Worm (Caenorhabditis elegans): ENCODE data around the gene cutl-23.

The cutl-23 gene

ce11 chrIII:5737708-5738107 lies 32.3 kb upstream of the cutl-23 start, which contains the start of gene B0244.6:
B0244.6 (plus strand) TSS chrIII:5738008.
- TF ChIP-seq mml-1 (tag; optimal IDR thresholded peaks at IDR 0.05): no peak
- peak; percentile 21 for TF ChIP-seq elt-2 (tag; optimal IDR thresholded peaks at IDR 0.05)
- no peak for TF ChIP-seq pha-4 (tag; optimal IDR thresholded peaks at IDR 0.05)

DNA sequence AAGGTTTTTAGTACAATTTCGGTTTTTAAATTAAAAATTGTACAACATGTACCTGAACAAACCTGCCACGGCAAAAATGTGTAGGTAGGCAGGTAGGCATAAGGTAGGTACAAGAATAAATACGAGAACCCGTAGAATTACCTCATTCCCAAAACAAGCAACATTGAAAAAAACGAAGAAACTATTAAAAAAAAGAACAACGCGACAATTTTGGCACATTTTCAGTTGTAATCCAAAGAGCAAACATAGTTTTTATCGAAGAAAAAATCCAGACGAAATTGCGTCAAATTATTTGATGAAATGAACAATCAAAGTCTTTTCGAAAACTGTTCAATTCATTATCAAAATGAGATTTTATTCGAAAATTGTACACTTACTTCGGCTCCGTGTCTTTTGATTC lies 29.3 kb upstream of the cutl-23 start, which contains the start of gene B0244.16:
Gene B0244.16, plus strand, starts transcription at position 301 of the 400 bp plus-strand sequence.
- TF ChIP-seq pha-4 (tag; optimal IDR thresholded peaks at IDR 0.05) (no peak), nhr-28 (tag; optimal IDR thresholded peaks at IDR 0.05) (no peak), nhr-67 (tag; optimal IDR thresholded peaks at IDR 0.05) (no peak), ceh-28 (tag; optimal IDR thresholded peaks at IDR 0.05) (no peak), egl-5 (tag; optimal IDR thresholded peaks at IDR 0.05) (no peak), nhr-25 (tag; optimal IDR thresholded peaks at IDR 0.05) (no peak), nhr-77 (tag; optimal IDR thresholded peaks at IDR 0.05) (no peak), nhr-11 (tag; optimal IDR thresholded peaks at IDR 0.05) (no peak), nhr-237 (tag; optimal IDR thresholded peaks at IDR 0.05) (no peak), mml-1 (tag; optimal IDR thresholded peaks at IDR 0.05) (no peak), unc-62 (GFP tag; optimal IDR thresholded peaks at IDR 0.05) (no peak), skn-1 (tag; optimal IDR thresholded peaks at IDR 0.05) (no peak), nfya-1 (tag; optimal IDR thresholded peaks at IDR 0.05; ENCODE audit: insufficient read depth) (no peak), elt-1 (tag; optimal IDR thresholded peaks at IDR 0.05) (no peak), pqm-1 (tag; optimal IDR thresholded peaks at IDR 0.05) (no peak), sea-2 (GFP tag; optimal IDR thresholded peaks at IDR 0.05) (no peak), nhr-43 (tag; optimal IDR thresholded peaks at IDR 0.05; ENCODE audit: poor library complexity, severe bottlenecking) (no peak), daf-12 (tag; optimal IDR thresholded peaks at IDR 0.05) (no peak), lsy-12 (tag; optimal IDR thresholded peaks at IDR 0.05) (no peak)

- TF ChIP-seq egl-27 (tag; optimal IDR thresholded peaks at IDR 0.05): no peak
- TF ChIP-seq fkh-2 (tag; optimal IDR thresholded peaks at IDR 0.05): no peak
Measured at ce11 chrIII:5743084-5743483, 26.9 kb upstream of the cutl-23 start, which contains the start of gene B0244.15. B0244.15 (plus strand) TSS chrIII:5743384.

ce11 chrIII:5744579-5744978 lies 25.4 kb upstream of the cutl-23 start, which contains the start of gene B0244.5:
B0244.5 (plus strand) TSS chrIII:5744879.
- TF ChIP-seq elt-1 (tag; optimal IDR thresholded peaks at IDR 0.05): no peak
- TF ChIP-seq elt-2 (tag; optimal IDR thresholded peaks at IDR 0.05): peak; percentile 15

DNA sequence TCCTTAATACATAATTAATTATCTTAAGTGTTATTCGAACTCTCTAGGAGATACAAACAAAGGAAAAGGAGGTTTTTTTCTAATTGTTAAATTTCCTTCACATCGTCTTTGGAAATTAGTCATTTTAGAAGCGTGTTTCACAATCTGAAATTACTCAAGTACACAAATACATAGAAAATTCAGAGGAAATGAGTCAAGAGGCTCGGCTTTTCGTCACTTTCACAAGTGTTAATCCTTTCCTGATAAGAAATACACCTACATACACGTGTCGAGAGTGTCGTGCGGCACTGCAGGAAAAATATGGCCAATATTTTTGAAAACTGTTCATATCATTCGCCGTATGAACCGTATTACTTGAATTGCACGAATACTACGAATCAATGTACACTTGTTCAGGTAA lies 22.8 kb upstream of the cutl-23 start, which contains the start of gene B0244.4:
Gene B0244.4, plus strand, starts transcription at position 301 of the 400 bp plus-strand sequence.
- TF ChIP-seq nhr-28 (tag; optimal IDR thresholded peaks at IDR 0.05) (no peak), pqm-1 (tag; optimal IDR thresholded peaks at IDR 0.05) (no peak), nhr-43 (tag; optimal IDR thresholded peaks at IDR 0.05; ENCODE audit: poor library complexity, severe bottlenecking) (no peak), fkh-10 (GFP tag; optimal IDR thresholded peaks at IDR 0.05) (no peak), nhr-76 (tag; optimal IDR thresholded peaks at IDR 0.05) (no peak), zag-1 (tag; optimal IDR thresholded peaks at IDR 0.05) (no peak), lin-39 (tag; optimal IDR thresholded peaks at IDR 0.05) (no peak), ama-1 (optimal IDR thresholded peaks at IDR 0.05) (no peak), tbx-2 (tag; optimal IDR thresholded peaks at IDR 0.05) (no peak), snpc-4 (tag; optimal IDR thresholded peaks at IDR 0.05) (no peak), lin-15B (tag; optimal IDR thresholded peaks at IDR 0.05) (no peak), daf-12 (tag; optimal IDR thresholded peaks at IDR 0.05) (no peak), nhr-11 (tag; optimal IDR thresholded peaks at IDR 0.05) (no peak), R02D3.7 (tag; optimal IDR thresholded peaks at IDR 0.05) (no peak), nfya-1 (tag; optimal IDR thresholded peaks at IDR 0.05; ENCODE audit: insufficient read depth) (no peak), lsy-12 (tag; optimal IDR thresholded peaks at IDR 0.05) (no peak), sea-2 (GFP tag; optimal IDR thresholded peaks at IDR 0.05) (no peak)

DNA sequence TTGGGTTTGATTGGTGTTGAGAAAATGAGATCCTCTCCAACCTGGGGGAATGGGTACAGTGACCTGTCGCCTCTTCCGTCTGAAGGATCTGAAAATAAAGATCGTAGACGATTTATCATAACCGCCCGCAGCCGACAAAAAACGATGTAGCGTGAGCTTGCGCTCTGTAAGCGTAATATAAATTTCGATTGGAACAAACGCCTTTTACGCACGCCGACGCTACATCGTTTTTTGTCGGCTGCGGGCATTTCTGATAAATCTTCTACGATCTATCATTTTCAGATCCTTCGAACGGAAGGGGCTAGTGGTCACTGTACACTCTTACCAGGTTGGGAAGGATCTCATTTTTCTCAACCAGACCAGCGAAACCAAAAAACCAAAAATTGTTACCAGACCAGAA lies 21.6 kb upstream of the cutl-23 start:
- no peak for TF ChIP-seq nhr-11 (tag; optimal IDR thresholded peaks at IDR 0.05)
- no peak for TF ChIP-seq elt-3 (tag; optimal IDR thresholded peaks at IDR 0.05)
- TF ChIP-seq aly-2 (tag; optimal IDR thresholded peaks at IDR 0.05): no peak
- no peak for TF ChIP-seq mdl-1 (tag; optimal IDR thresholded peaks at IDR 0.05)
- TF ChIP-seq eor-1 (tag; optimal IDR thresholded peaks at IDR 0.05): no peak
- TF ChIP-seq nhr-76 (tag; optimal IDR thresholded peaks at IDR 0.05): no peak

Data from whole organism, L3 larva.